Fruit fly (Drosophila melanogaster): ENCODE results near the gene eIF2Bbeta.

Gene eIF2Bbeta

DNA sequence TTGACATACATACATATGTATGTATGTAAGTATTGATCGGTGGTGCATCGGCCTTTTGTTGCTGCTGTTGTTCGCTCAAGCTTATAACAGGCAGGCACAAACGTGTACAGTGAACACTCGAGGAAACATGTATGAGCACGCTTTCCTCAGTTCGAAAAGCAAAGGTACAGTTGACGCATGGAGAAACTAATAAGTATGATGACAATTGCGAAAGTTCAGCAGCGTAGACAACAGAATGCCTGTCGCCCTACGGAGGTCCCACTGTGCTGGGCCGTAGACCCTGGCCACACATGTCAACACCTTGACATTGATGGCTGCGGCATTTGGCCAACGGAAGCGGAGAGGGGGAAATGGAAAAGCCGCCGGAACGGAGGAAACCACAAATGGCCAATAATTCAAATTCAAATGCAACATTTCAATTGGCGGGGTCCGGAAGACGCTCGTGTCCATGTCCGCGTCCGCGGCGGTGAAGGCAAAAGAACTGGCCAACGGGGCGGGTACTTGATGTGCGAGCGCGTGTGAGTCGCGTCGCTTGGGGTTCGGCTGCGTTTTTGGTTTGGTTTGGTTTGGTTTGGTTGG lies 3.9 kb downstream of the eIF2Bbeta start, which contains the start of gene CG2681 (continued):
- TF ChIP-seq pan (optimal IDR thresholded peaks at IDR 0.05) (no peak), pan (GFP tag; optimal IDR thresholded peaks at IDR 0.05 in 1 of 2, IDR thresholded peaks at IDR 0.05 in 1 of 2) (peak in 1 of 2 experiments; percentile 67), Meics (GFP tag; optimal IDR thresholded peaks at IDR 0.05) (peak; percentile 21), Nf-YA (GFP tag; IDR thresholded peaks at IDR 0.05) (peak; percentile 35; the same call in 1 of the 2 replicates), Myb (GFP tag; optimal IDR thresholded peaks at IDR 0.05) (no peak), CG7372 (GFP tag; IDR thresholded peaks at IDR 0.05) (peak; percentile 29; the same call in 1 of the 2 replicates), H15 (GFP tag; IDR thresholded peaks at IDR 0.05) (peak; percentile 70), Rfx (GFP tag; IDR thresholded peaks at IDR 0.05) (peak; percentile 72), Dip2 (GFP tag; IDR thresholded peaks at IDR 0.05) (no peak), her (GFP tag; optimal IDR thresholded peaks at IDR 0.05) (peak; percentile 15), CG8944 (GFP tag; optimal IDR thresholded peaks at IDR 0.05) (peak; percentile 14), al (GFP tag; IDR thresholded peaks at IDR 0.05) (peak; percentile 50), CG11093 (GFP tag; IDR thresholded peaks at IDR 0.05) (peak; percentile 57; the same call in 1 of the 3 replicates), chif (GFP tag; optimal IDR thresholded peaks at IDR 0.05) (peak in 1 of 2 experiments; percentile 21), Gug (GFP tag; IDR thresholded peaks at IDR 0.05) (peak; percentile 74), CG33557 (GFP tag; optimal IDR thresholded peaks at IDR 0.05) (no peak), CG12744 (GFP tag; optimal IDR thresholded peaks at IDR 0.05) (no peak), ssp (GFP tag; IDR thresholded peaks at IDR 0.05) (0 out of 2 replicates have a peak, but pooled peaks have one; percentile 15), CG32767 (GFP tag; IDR thresholded peaks at IDR 0.05) (peak; percentile 23; the same call in 1 of the 2 replicates), prd (optimal IDR thresholded peaks at IDR 0.05) (no peak), prd (GFP tag; IDR thresholded peaks at IDR 0.05) (peak; percentile 73), Atf6 (GFP tag; IDR thresholded peaks at IDR 0.05) (peak; percentile 32; the same call in 1 of the 2 replicates), dpn (GFP tag; optimal IDR thresholded peaks at IDR 0.05) (peak; percentile 22 to 37), ftz-f1 (GFP tag; optimal IDR thresholded peaks at IDR 0.05) (peak; percentile 24), emc (GFP tag; optimal IDR thresholded peaks at IDR 0.05) (no peak), rib (GFP tag; IDR thresholded peaks at IDR 0.05) (0 out of 2 replicates have a peak, but pooled peaks have one; percentile 25), CG34422 (GFP tag; IDR thresholded peaks at IDR 0.05) (peak; percentile 14; the same call in 1 of the 3 replicates), CG31224 (GFP tag; IDR thresholded peaks at IDR 0.05) (peak; percentile 31; the same call in 1 of the 2 replicates), seq (GFP tag; IDR thresholded peaks at IDR 0.05) (0 out of 2 replicates have a peak, but pooled peaks have one; percentile 40), CG9609 (GFP tag; optimal IDR thresholded peaks at IDR 0.05) (peak; percentile 22), Six4 (GFP tag; optimal IDR thresholded peaks at IDR 0.05) (no peak), otp (GFP tag; IDR thresholded peaks at IDR 0.05) (0 out of 3 replicates have a peak, but pooled peaks have one; percentile 51), chm (GFP tag; IDR thresholded peaks at IDR 0.05) (peak; percentile 58; the same call in 1 of the 2 replicates), dysf (GFP tag; IDR thresholded peaks at IDR 0.05) (peak; percentile 68), vnd (GFP tag; IDR thresholded peaks at IDR 0.05; ENCODE audit: partially characterized antibody) (no peak), Rx (GFP tag; IDR thresholded peaks at IDR 0.05) (peak; percentile 53), lmd (GFP tag; IDR thresholded peaks at IDR 0.05) (peak; percentile 71), CG17359 (tag; optimal IDR thresholded peaks at IDR 0.05) (peak; percentile 37), CG6689 (GFP tag; IDR thresholded peaks at IDR 0.05) (peak; percentile 56), CG32532 (GFP tag; IDR thresholded peaks at IDR 0.05) (peak; percentile 62), ind (GFP tag; optimal IDR thresholded peaks at IDR 0.05) (peak; percentile 45), fd64A (GFP tag; optimal IDR thresholded peaks at IDR 0.05) (no peak), sens-2 (GFP tag; IDR thresholded peaks at IDR 0.05) (0 out of 2 replicates have a peak, but pooled peaks have one; percentile 12), CG15696 (tag; optimal IDR thresholded peaks at IDR 0.05) (no peak), CG17612 (GFP tag; IDR thresholded peaks at IDR 0.05) (peak; percentile 50), ham (GFP tag; IDR thresholded peaks at IDR 0.05) (0 out of 2 replicates have a peak, but pooled peaks have one; percentile 17), CG14050 (GFP tag; IDR thresholded peaks at IDR 0.05) (peak; percentile 27; the same call in 1 of the 3 replicates), CG9932 (GFP tag; IDR thresholded peaks at IDR 0.05) (peak; percentile 53), btn (GFP tag; optimal IDR thresholded peaks at IDR 0.05) (no peak), CG7745 (tag; optimal IDR thresholded peaks at IDR 0.05) (no peak), ranshi (GFP tag; IDR thresholded peaks at IDR 0.05) (peak; percentile 49; the same call in 1 of the 2 replicates)
